Worm (Caenorhabditis elegans) whole organism, L2 larva: ENCODE measurements around the gene pigk-1.

Experiments used
- ama-1 ChIP-seq: fragments of 150-350 bp; optimal IDR thresholded peaks from 2 replicates; lab custom pipeline; 2018; ENCODE audit warnings: inconsistent platforms
- gmeb-1 ChIP-seq: fragments of 150-350 bp; optimal IDR thresholded peaks from 2 replicates; lab custom pipeline; 2014; ENCODE audit warnings: missing biosample characterization, missing genetic modification characterization
- mdl-1 ChIP-seq, 2 experiments: fragments of 150-350 bp in 1 of 2; sonication (generic microtip) in 1 of 2; optimal IDR thresholded peaks; 2 replicates each; lab custom pipeline; 2017; ENCODE audit warnings: missing biosample characterization in 2 of 2, missing genetic modification characterization in 2 of 2
- nhr-11 ChIP-seq: fragments of 150-350 bp; optimal IDR thresholded peaks from 2 replicates; lab custom pipeline; 2014; ENCODE audit warnings: missing biosample characterization, missing genetic modification characterization
- nhr-237 ChIP-seq: fragments of 150-350 bp; optimal IDR thresholded peaks from 2 replicates; lab custom pipeline; 2014; ENCODE audit warnings: missing biosample characterization, missing genetic modification characterization
- nhr-25 ChIP-seq: fragments of 150-350 bp; sonication (generic microtip); optimal IDR thresholded peaks from 3 replicates; lab custom pipeline; 2014; ENCODE audit warnings: missing biosample characterization, missing genetic modification characterization
- sma-3 ChIP-seq: sonication (generic microtip); optimal IDR thresholded peaks from 2 replicates; lab custom pipeline; 2016; ENCODE audit warnings: missing genetic modification reagents, missing genetic modification characterization, missing compliant biosample characterization
- snpc-4 ChIP-seq: fragments of 150-350 bp; optimal IDR thresholded peaks from 2 replicates; lab custom pipeline; 2014; ENCODE audit warnings: missing biosample characterization, missing genetic modification characterization
- unc-62 ChIP-seq: fragments of 150-350 bp; optimal IDR thresholded peaks from 2 replicates; lab custom pipeline; 2014; ENCODE audit warnings: missing biosample characterization, missing genetic modification reagents, missing genetic modification characterization

ce11 chrIV:11100271-11100670, 9.5 kb downstream of the pigk-1 start, which contains the start of gene str-3:
- TF ChIP-seq nhr-237 (tag; lab: Kevin White, UChicago): no peak
- no peak for TF ChIP-seq snpc-4 (tag; lab: Kevin White, UChicago)
- no peak for TF ChIP-seq mdl-1 (tag; optimal IDR thresholded peaks at IDR 0.05; lab: Kevin White, UChicago)
- no peak for TF ChIP-seq gmeb-1 (tag; lab: Kevin White, UChicago)
- no peak for TF ChIP-seq sma-3 (GFP tag; lab: Kevin White, UChicago)
- no peak for TF ChIP-seq nhr-25 (tag; lab: Kevin White, UChicago)
- no peak for TF ChIP-seq ama-1 (lab: Kevin White, UChicago)
- TF ChIP-seq nhr-11 (tag; lab: Kevin White, UChicago): no peak
- TF ChIP-seq unc-62 (GFP tag; lab: Kevin White, UChicago): no peak
